Fruit fly (Drosophila melanogaster) whole organism, embryonic: Measurements from ENCODE around the gene Drsl2.

Experiments used
- Bgb ChIP-seq: fragments of 200-800 bp; sonication (Bioruptor generic); IDR thresholded peaks from 2 replicates; pipeline ENCODE4 v1.3.6; 2022; ENCODE audit warnings: missing biosample characterization, missing genetic modification characterization; ENCODE audit not compliant: partially characterized antibody
- Bteb2 ChIP-seq: fragments of 200-800 bp; sonication (Bioruptor generic); optimal IDR thresholded peaks from 2 replicates; lab custom pipeline; 2016; ENCODE audit warnings: missing biosample characterization, missing genetic modification characterization
- CG10267 ChIP-seq: fragments of 200-800 bp; sonication (Bioruptor generic); optimal IDR thresholded peaks from 2 replicates; lab custom pipeline; 2018; ENCODE audit warnings: missing biosample characterization, mild to moderate bottlenecking, missing genetic modification characterization, moderate library complexity
- CG13287 ChIP-seq: fragments of 200-800 bp; sonication (Bioruptor generic); IDR thresholded peaks from 2 replicates; pipeline ENCODE4 v1.3.6; 2022; ENCODE audit warnings: missing biosample characterization, missing genetic modification characterization; ENCODE audit not compliant: partially characterized antibody
- CG14860 ChIP-seq: fragments of 200-800 bp; sonication (Bioruptor generic); IDR thresholded peaks from 3 replicates; pipeline ENCODE4 v1.3.6; 2022; ENCODE audit warnings: missing biosample characterization, missing genetic modification characterization; ENCODE audit not compliant: partially characterized antibody
- CG15601 ChIP-seq: fragments of 200-800 bp; sonication (Bioruptor generic); optimal IDR thresholded peaks from 3 replicates; lab custom pipeline; 2019; ENCODE audit warnings: missing biosample characterization, mild to moderate bottlenecking, missing genetic modification characterization, moderate library complexity
- CG16813 ChIP-seq: fragments of 200-800 bp; sonication (Bioruptor generic); IDR thresholded peaks from 3 replicates; pipeline ENCODE4 v1.3.6; 2022; ENCODE audit warnings: missing biosample characterization, missing genetic modification characterization; ENCODE audit not compliant: partially characterized antibody
- CG18764 ChIP-seq: fragments of 200-800 bp; sonication (Bioruptor generic); optimal IDR thresholded peaks from 3 replicates; lab custom pipeline; 2016; ENCODE audit warnings: missing biosample characterization, missing genetic modification characterization
- CG2116 ChIP-seq: fragments of 200-800 bp; sonication (Bioruptor generic); optimal IDR thresholded peaks from 3 replicates; lab custom pipeline; 2018; ENCODE audit warnings: missing biosample characterization, mild to moderate bottlenecking, missing genetic modification characterization
- CG2202 ChIP-seq: fragments of 200-800 bp; sonication (Bioruptor generic); optimal IDR thresholded peaks from 2 replicates; lab custom pipeline; 2018; ENCODE audit warnings: missing biosample characterization, mild to moderate bottlenecking, missing genetic modification characterization
- CG30020 ChIP-seq: fragments of 200-800 bp; optimal IDR thresholded peaks from 2 replicates; lab custom pipeline; 2019; ENCODE audit warnings: missing biosample characterization, mild to moderate bottlenecking, missing genetic modification characterization, moderate library complexity
- CG33213 ChIP-seq: fragments of 200-800 bp; sonication (Bioruptor generic); optimal IDR thresholded peaks from 3 replicates; lab custom pipeline; 2016; ENCODE audit warnings: missing biosample characterization, missing genetic modification characterization
- CG34224 ChIP-seq: fragments of 200-800 bp; sonication (Bioruptor generic); IDR thresholded peaks from 3 replicates; pipeline ENCODE4 v1.3.6; 2022; ENCODE audit warnings: missing biosample characterization, missing genetic modification characterization; ENCODE audit not compliant: partially characterized antibody
- CG34376 ChIP-seq: fragments of 200-800 bp; sonication (Bioruptor generic); optimal IDR thresholded peaks from 2 replicates; lab custom pipeline; 2018; ENCODE audit warnings: missing biosample characterization, mild to moderate bottlenecking, missing genetic modification characterization
- CG4820 ChIP-seq: fragments of 200-800 bp; sonication (Bioruptor generic); optimal IDR thresholded peaks from 3 replicates; lab custom pipeline; 2016; ENCODE audit warnings: missing biosample characterization, missing genetic modification characterization
- CG8924 ChIP-seq: fragments of 200-800 bp; optimal IDR thresholded peaks from 3 replicates; lab custom pipeline; 2019; ENCODE audit warnings: missing biosample characterization, mild to moderate bottlenecking, missing genetic modification characterization, moderate library complexity
- CG9437 ChIP-seq: fragments of 200-800 bp; sonication (Bioruptor generic); optimal IDR thresholded peaks from 2 replicates; lab custom pipeline; 2018; ENCODE audit warnings: missing biosample characterization, mild to moderate bottlenecking, missing genetic modification characterization
- CoRest ChIP-seq: fragments of 200-800 bp; sonication (Bioruptor generic); optimal IDR thresholded peaks from 3 replicates; lab custom pipeline; 2018; ENCODE audit warnings: missing biosample characterization, mild to moderate bottlenecking, missing genetic modification characterization, moderate library complexity
- CrebB ChIP-seq: fragments of 200-800 bp; sonication (Bioruptor generic); optimal IDR thresholded peaks from 3 replicates; lab custom pipeline; 2018; ENCODE audit warnings: missing biosample characterization, mild to moderate bottlenecking, missing genetic modification characterization
- Dll ChIP-seq: fragments of 200-800 bp; sonication (Bioruptor generic); IDR thresholded peaks from 4 replicates; pipeline ENCODE4 v1.3.6; 2022; ENCODE audit warnings: missing biosample characterization, missing genetic modification characterization; ENCODE audit not compliant: partially characterized antibody
- Doc3 ChIP-seq: fragments of 200-800 bp; sonication (Bioruptor generic); IDR thresholded peaks from 3 replicates; pipeline ENCODE4 v1.3.6; 2022; ENCODE audit warnings: missing biosample characterization, missing genetic modification characterization; ENCODE audit not compliant: partially characterized antibody
- Dref ChIP-seq: fragments of 200-800 bp; sonication (Bioruptor generic); IDR thresholded peaks from 2 replicates; pipeline ENCODE4 v1.3.6; 2022; ENCODE audit warnings: missing biosample characterization, missing genetic modification characterization
- E2f2 ChIP-seq: fragments of 200-800 bp; sonication (Bioruptor generic); IDR thresholded peaks from 2 replicates; pipeline ENCODE4 v1.3.6; 2022; ENCODE audit warnings: missing biosample characterization, missing genetic modification characterization
- Ets65A ChIP-seq: fragments of 200-800 bp; sonication (Bioruptor generic); peaks from one replicate; lab custom pipeline; 2016; ENCODE audit warnings: missing biosample characterization, missing genetic modification characterization
- Lhr ChIP-seq: fragments of 200-800 bp; sonication (Bioruptor generic); optimal IDR thresholded peaks from 3 replicates; lab custom pipeline; 2017; ENCODE audit warnings: mild to moderate bottlenecking, missing biosample characterization, missing genetic modification reagents, missing genetic modification characterization
- MBD-R2 ChIP-seq: fragments of 200-800 bp; sonication (Bioruptor generic); IDR thresholded peaks from 2 replicates; pipeline ENCODE4 v1.3.6; 2022; ENCODE audit warnings: missing biosample characterization, missing genetic modification characterization
- Med ChIP-seq: fragments of 200-800 bp; sonication (Bioruptor generic); peaks from one replicate; lab custom pipeline; 2016; ENCODE audit warnings: missing biosample characterization, missing genetic modification characterization, mild to moderate bottlenecking, inconsistent platforms, moderate library complexity
- NfI ChIP-seq: fragments of 200-800 bp; sonication (Bioruptor generic); optimal IDR thresholded peaks from 3 replicates; lab custom pipeline; 2018; ENCODE audit warnings: missing biosample characterization, mild to moderate bottlenecking, missing genetic modification characterization, moderate library complexity
- Pdp1 ChIP-seq, 2 experiments: fragments of 200-800 bp; sonication (Bioruptor generic); optimal IDR thresholded peaks; 3 replicates each; lab custom pipeline; 2016; ENCODE audit warnings: missing biosample characterization in 2 of 2, missing genetic modification characterization in 2 of 2, mild to moderate bottlenecking in 1 of 2, moderate library complexity in 1 of 2
- Rfx ChIP-seq: fragments of 200-800 bp; sonication (Bioruptor generic); IDR thresholded peaks from 2 replicates; pipeline ENCODE4 v1.3.6; 2022; ENCODE audit warnings: missing biosample characterization, missing genetic modification characterization
- Sry-δ ChIP-seq: fragments of 200-800 bp; sonication (Bioruptor generic); optimal IDR thresholded peaks from 2 replicates; lab custom pipeline; 2016; ENCODE audit warnings: missing biosample characterization, missing genetic modification characterization
- YL-1 ChIP-seq: fragments of 200-800 bp; sonication (Bioruptor generic); optimal IDR thresholded peaks from 3 replicates; lab custom pipeline; 2017; ENCODE audit warnings: missing biosample characterization, mild to moderate bottlenecking, missing genetic modification characterization
- ac ChIP-seq: fragments of 200-800 bp; sonication (Bioruptor generic); optimal IDR thresholded peaks from 3 replicates; lab custom pipeline; 2017; ENCODE audit warnings: missing biosample characterization, mild to moderate bottlenecking, missing genetic modification characterization
- gcm2 ChIP-seq: fragments of 200-800 bp; sonication (Bioruptor generic); optimal IDR thresholded peaks from 2 replicates; lab custom pipeline; 2016; ENCODE audit warnings: missing biosample characterization, missing genetic modification characterization
- gfzf ChIP-seq: fragments of 200-800 bp; sonication (Bioruptor generic); optimal IDR thresholded peaks from 2 replicates; lab custom pipeline; 2016; ENCODE audit warnings: missing biosample characterization, mild to moderate bottlenecking, missing genetic modification characterization, moderate library complexity
- hbn ChIP-seq: fragments of 200-800 bp; sonication (Bioruptor generic); IDR thresholded peaks from 2 replicates; pipeline ENCODE4 v1.3.6; 2022; ENCODE audit warnings: missing biosample characterization, missing genetic modification characterization; ENCODE audit not compliant: partially characterized antibody
- her ChIP-seq: fragments of 200-800 bp; sonication (Bioruptor generic); optimal IDR thresholded peaks from 2 replicates; lab custom pipeline; 2016; ENCODE audit warnings: missing biosample characterization, missing genetic modification characterization
- insv ChIP-seq, 2 experiments: fragments of 200-800 bp; sonication (Bioruptor generic); optimal IDR thresholded peaks; 3 replicates each; lab custom pipeline; 2016 to 2018; ENCODE audit warnings: missing biosample characterization in 2 of 2, missing genetic modification characterization in 2 of 2
- inv ChIP-seq: fragments of 200-800 bp; sonication (Bioruptor generic); IDR thresholded peaks from 2 replicates; pipeline ENCODE4 v1.3.6; 2022; ENCODE audit warnings: missing biosample characterization, missing genetic modification characterization; ENCODE audit not compliant: partially characterized antibody
- knrl ChIP-seq: fragments of 200-800 bp; sonication (Bioruptor generic); IDR thresholded peaks from 3 replicates; pipeline ENCODE4 v1.3.6; 2022; ENCODE audit warnings: missing biosample characterization, missing genetic modification characterization; ENCODE audit not compliant: partially characterized antibody
- lilli ChIP-seq: fragments of 200-800 bp; sonication (Bioruptor generic); optimal IDR thresholded peaks from 3 replicates; lab custom pipeline; 2016; ENCODE audit warnings: missing biosample characterization, missing genetic modification characterization
- slbo ChIP-seq: fragments of 200-800 bp; sonication (Bioruptor generic); IDR thresholded peaks from 2 replicates; pipeline ENCODE4 v1.3.6; 2022; ENCODE audit warnings: missing biosample characterization, missing genetic modification characterization
- tin ChIP-seq: fragments of 200-800 bp; sonication (Bioruptor generic); optimal IDR thresholded peaks from 3 replicates; lab custom pipeline; 2016; ENCODE audit warnings: missing biosample characterization, missing genetic modification characterization
- tio ChIP-seq: fragments of 200-800 bp; sonication (Bioruptor generic); optimal IDR thresholded peaks from 2 replicates; lab custom pipeline; 2017; ENCODE audit warnings: missing biosample characterization, missing genetic modification characterization, inconsistent platforms
- trh ChIP-seq: fragments of 200-800 bp; sonication (Bioruptor generic); optimal IDR thresholded peaks from 2 replicates; lab custom pipeline; 2016; ENCODE audit warnings: missing biosample characterization, missing genetic modification characterization
- vvl ChIP-seq: fragments of 200-800 bp; sonication (Bioruptor generic); IDR thresholded peaks from 2 replicates; pipeline ENCODE4 v1.3.6; 2022; ENCODE audit warnings: missing biosample characterization, missing genetic modification characterization
- wek ChIP-seq: fragments of 200-800 bp; sonication (Bioruptor generic); optimal IDR thresholded peaks from 3 replicates; lab custom pipeline; 2018; ENCODE audit warnings: missing biosample characterization, mild to moderate bottlenecking, missing genetic modification characterization, moderate library complexity
- yki ChIP-seq: fragments of >200 bp; optimal IDR thresholded peaks from 3 replicates; lab custom pipeline; 2018
- zen ChIP-seq: fragments of 200-800 bp; sonication (Bioruptor generic); optimal IDR thresholded peaks from 3 replicates; lab custom pipeline; 2018; ENCODE audit warnings: missing biosample characterization, mild to moderate bottlenecking, missing genetic modification characterization, moderate library complexity

The Drsl2 gene

DNA sequence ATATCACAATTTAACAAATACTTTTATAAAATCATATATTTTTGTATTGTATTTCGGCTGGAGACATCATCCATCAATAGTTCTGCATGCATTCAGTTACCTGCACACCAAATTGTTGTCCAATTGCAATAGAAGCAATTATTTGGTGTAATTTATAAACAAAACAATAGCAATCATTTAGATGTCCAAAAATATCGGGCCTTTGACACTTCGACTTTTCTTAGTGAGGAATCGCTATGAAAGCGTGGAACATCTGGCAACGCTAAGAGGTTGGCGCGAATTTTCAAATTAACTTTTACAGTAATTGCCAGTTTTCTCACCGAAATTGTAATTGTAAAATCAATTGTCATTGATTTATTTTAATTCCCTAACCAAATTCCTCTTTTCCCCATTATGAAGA, 20.6 kb downstream of the Drsl2 start, which contains the start of gene CG14969 (continued):
- TF ChIP-seq CG18764 (GFP tag; lab: Kevin White, UChicago) (peak; percentile 97), trh (no peak), CG8924 (peak; percentile 3), Dref (peak; percentile 75), CG4820 (GFP tag; lab: Kevin White, UChicago) (no peak), Bgb (GFP tag; lab: Robert Waterston, UW) (peak; percentile 45; the same call in 1 of the 2 replicates), CG34376 (GFP tag; lab: Kevin White, UChicago) (no peak), Dll (GFP tag; lab: Robert Waterston, UW) (peak; percentile 52; the same call in 1 of the 4 replicates), CG30020 (tag; lab: Kevin White, UChicago) (peak; percentile 28), lilli (GFP tag; lab: Kevin White, UChicago) (peak; percentile 15), tin (GFP tag; lab: Kevin White, UChicago) (peak; percentile 18), CG10267 (tag; lab: Kevin White, UChicago) (peak; percentile 9), tio (GFP tag; lab: Kevin White, UChicago) (no peak), CG33213 (GFP tag; lab: Kevin White, UChicago) (peak; percentile 51), CoRest (tag; lab: Kevin White, UChicago) (peak; percentile 15), E2f2 (GFP tag; lab: Robert Waterston, UW) (peak; percentile 95), CG16813 (GFP tag; lab: Robert Waterston, UW) (0 out of 3 replicates have a peak, but pooled peaks have one; percentile 25), her (GFP tag; lab: Kevin White, UChicago) (peak; percentile 3), gfzf (GFP tag; lab: Kevin White, UChicago) (peak; percentile 40), knrl (peak; percentile 39; the same call in 2 of the 3 replicates), Bteb2 (GFP tag; lab: Kevin White, UChicago) (no peak), hbn (peak; percentile 37; the same call in 1 of the 2 replicates), CG2202 (tag; lab: Kevin White, UChicago) (no peak), wek (GFP tag; lab: Kevin White, UChicago) (no peak), gcm2 (GFP tag; lab: Kevin White, UChicago) (no peak), inv (GFP tag; lab: Robert Waterston, UW) (0 out of 2 replicates have a peak, but pooled peaks have one; percentile 12), Doc3 (GFP tag; lab: Robert Waterston, UW) (0 out of 3 replicates have a peak, but pooled peaks have one; percentile 29), CrebB (tag; lab: Kevin White, UChicago) (no peak), zen (tag; lab: Kevin White, UChicago) (peak; percentile 35), Med (GFP tag; lab: Kevin White, UChicago) (peak; percentile 73), CG2116 (GFP tag; lab: Kevin White, UChicago) (peak; percentile 95), slbo (GFP tag; lab: Robert Waterston, UW) (peak; percentile 25; the same call in 1 of the 2 replicates), ac (GFP tag; lab: Kevin White, UChicago) (no peak), NfI (GFP tag; lab: Kevin White, UChicago) (no peak), YL-1 (GFP tag; lab: Kevin White, UChicago) (peak; percentile 31), Sry-δ (peak; percentile 69), yki (no peak), Pdp1 (GFP tag; optimal IDR thresholded peaks at IDR 0.05; lab: Kevin White, UChicago) (no peak), CG15601 (no peak), MBD-R2 (GFP tag; lab: Robert Waterston, UW) (peak; percentile 72), insv (GFP tag; optimal IDR thresholded peaks at IDR 0.05; lab: Kevin White, UChicago) (peak in 1 of 2 experiments; percentile 0), Ets65A (peak; percentile 29), CG13287 (GFP tag; lab: Robert Waterston, UW) (peak; percentile 67), CG14860 (GFP tag; lab: Robert Waterston, UW) (peak; percentile 46; the same call in 1 of the 3 replicates), vvl (peak; percentile 21; the same call in 1 of the 2 replicates), Lhr (GFP tag; lab: Kevin White, UChicago) (no peak), Rfx (GFP tag; lab: Robert Waterston, UW) (peak; percentile 46), CG9437 (GFP tag; lab: Kevin White, UChicago) (no peak), CG34224 (GFP tag; lab: Robert Waterston, UW) (peak; percentile 41)
